Worm (Caenorhabditis elegans): ENCODE results near the gene C25E10.11.

ce11 chrV:9018871-9019270, 39.7 kb downstream of the C25E10.11 start:
- TF ChIP-seq unc-39 (tag; optimal IDR thresholded peaks at IDR 0.05) (no peak), nhr-28 (tag; optimal IDR thresholded peaks at IDR 0.05) (no peak)
